Worm (Caenorhabditis elegans) whole organism, mixed stage, embryonic: ENCODE results near the gene nspg-14.

ENCODE experiments used
- ceh-83 ChIP-seq: fragments of 200-800 bp; sonication (Bioruptor generic); optimal IDR thresholded peaks from 2 replicates; lab custom pipeline; 2018; ENCODE audit warnings: mild to moderate bottlenecking, missing genetic modification characterization, missing compliant biosample characterization
- ces-1 ChIP-seq: fragments of 150-350 bp; optimal IDR thresholded peaks from 2 replicates; lab custom pipeline; 2014; ENCODE audit warnings: missing biosample characterization, missing genetic modification reagents, missing genetic modification characterization
- cnd-1 ChIP-seq: fragments of 200-800 bp; sonication (Bioruptor generic); optimal IDR thresholded peaks from 2 replicates; lab custom pipeline; 2018; ENCODE audit warnings: mild to moderate bottlenecking, missing genetic modification characterization, missing compliant biosample characterization
- drap-1 ChIP-seq: fragments of 200-800 bp; sonication (Bioruptor generic); optimal IDR thresholded peaks from 3 replicates; lab custom pipeline; 2018; ENCODE audit warnings: mild to moderate bottlenecking, missing genetic modification characterization, missing compliant biosample characterization
- elt-1 ChIP-seq: sonication (generic microtip); optimal IDR thresholded peaks from 2 replicates; lab custom pipeline; 2017; ENCODE audit warnings: missing genetic modification characterization, mild to moderate bottlenecking, missing compliant biosample characterization, antibody characterized with exemption, moderate library complexity, borderline replicate concordance; ENCODE audit not compliant: insufficient read depth
- ham-2 ChIP-seq: fragments of 200-800 bp; sonication (Bioruptor generic); optimal IDR thresholded peaks from 2 replicates; lab custom pipeline; 2018; ENCODE audit warnings: mild to moderate bottlenecking, missing genetic modification characterization, missing compliant biosample characterization
- hlh-1 ChIP-seq: fragments of 150-350 bp; optimal IDR thresholded peaks from 2 replicates; lab custom pipeline; 2014; ENCODE audit warnings: missing biosample characterization, missing genetic modification reagents, missing genetic modification characterization
- lin-13 ChIP-seq: fragments of 150-350 bp; optimal IDR thresholded peaks from 2 replicates; lab custom pipeline; 2014; ENCODE audit warnings: missing biosample characterization, missing genetic modification characterization
- lin-32 ChIP-seq: fragments of 200-800 bp; sonication (Bioruptor generic); optimal IDR thresholded peaks from 2 replicates; lab custom pipeline; 2018; ENCODE audit warnings: mild to moderate bottlenecking, missing genetic modification characterization, missing compliant biosample characterization
- lsy-2 ChIP-seq: fragments of 150-350 bp; optimal IDR thresholded peaks from 2 replicates; lab custom pipeline; 2014; ENCODE audit warnings: missing biosample characterization, missing genetic modification characterization
- mab-5 ChIP-seq: fragments of 150-350 bp; optimal IDR thresholded peaks from 2 replicates; lab custom pipeline; 2014; ENCODE audit warnings: missing biosample characterization, missing genetic modification characterization
- mep-1 ChIP-seq: fragments of 150-350 bp; optimal IDR thresholded peaks from 2 replicates; lab custom pipeline; 2017; ENCODE audit warnings: missing biosample characterization, missing genetic modification reagents, missing genetic modification characterization, inconsistent platforms
- mls-2 ChIP-seq: sonication (generic microtip); optimal IDR thresholded peaks from 2 replicates; lab custom pipeline; 2016; ENCODE audit warnings: mild to moderate bottlenecking, missing genetic modification characterization, moderate library complexity, missing compliant biosample characterization
- nhr-12 ChIP-seq: fragments of 150-350 bp; optimal IDR thresholded peaks from 2 replicates; lab custom pipeline; 2014; ENCODE audit warnings: missing biosample characterization, missing genetic modification characterization
- nhr-2 ChIP-seq: fragments of 150-350 bp; optimal IDR thresholded peaks from 2 replicates; lab custom pipeline; 2014; ENCODE audit warnings: missing biosample characterization, missing genetic modification characterization
- nhr-28 ChIP-seq: fragments of 150-350 bp; optimal IDR thresholded peaks from 2 replicates; lab custom pipeline; 2014; ENCODE audit warnings: missing biosample characterization, missing genetic modification characterization
- sem-2 ChIP-seq: fragments of 200-800 bp; sonication (Bioruptor generic); optimal IDR thresholded peaks from 2 replicates; lab custom pipeline; 2018; ENCODE audit warnings: mild to moderate bottlenecking, missing genetic modification characterization, missing compliant biosample characterization
- sptf-1 ChIP-seq: sonication (generic microtip); optimal IDR thresholded peaks from 2 replicates; lab custom pipeline; 2017; ENCODE audit warnings: mild to moderate bottlenecking, missing genetic modification characterization, moderate library complexity, missing compliant biosample characterization
- tbx-8 ChIP-seq: fragments of 200-800 bp; sonication (Bioruptor generic); optimal IDR thresholded peaks from 2 replicates; lab custom pipeline; 2018; ENCODE audit warnings: mild to moderate bottlenecking, missing genetic modification characterization, moderate library complexity, missing compliant biosample characterization
- unc-120 ChIP-seq: sonication (generic microtip); optimal IDR thresholded peaks from 2 replicates; lab custom pipeline; 2017; ENCODE audit warnings: missing genetic modification characterization, missing compliant biosample characterization; ENCODE audit not compliant: poor library complexity, severe bottlenecking
- unc-39 ChIP-seq: fragments of 150-350 bp; optimal IDR thresholded peaks from 2 replicates; lab custom pipeline; 2014; ENCODE audit warnings: missing biosample characterization, missing genetic modification characterization
- unc-62 ChIP-seq: fragments of 150-350 bp; optimal IDR thresholded peaks from 2 replicates; lab custom pipeline; 2014; ENCODE audit warnings: missing biosample characterization, missing genetic modification reagents, missing genetic modification characterization
- zip-8 ChIP-seq: fragments of 150-350 bp; optimal IDR thresholded peaks from 2 replicates; lab custom pipeline; 2014; ENCODE audit warnings: missing biosample characterization, missing genetic modification characterization
- ztf-11 ChIP-seq: fragments of 150-350 bp; optimal IDR thresholded peaks from 2 replicates; lab custom pipeline; 2014; ENCODE audit warnings: missing biosample characterization, missing genetic modification characterization

nspg-14 gene

ce11 chrX:5293862-5294261 is 41.0 kb downstream of the nspg-14 start:
- TF ChIP-seq mab-5 (tag; lab: Kevin White, UChicago) = no peak
- no peak for TF ChIP-seq drap-1 (GFP tag; lab: Kevin White, UChicago)
- TF ChIP-seq nhr-2 (tag; lab: Kevin White, UChicago) = no peak
- no peak for TF ChIP-seq zip-8 (tag; lab: Kevin White, UChicago)
- no peak for TF ChIP-seq sem-2 (GFP tag; lab: Kevin White, UChicago)
- TF ChIP-seq mls-2 = no peak
- TF ChIP-seq hlh-1 (tag; lab: Kevin White, UChicago) = no peak
- TF ChIP-seq ztf-11 (tag; lab: Kevin White, UChicago) = no peak
- no peak for TF ChIP-seq sptf-1 (tag; lab: Kevin White, UChicago)
- TF ChIP-seq ham-2 (GFP tag; lab: Kevin White, UChicago) = no peak
- TF ChIP-seq nhr-28 (tag; lab: Kevin White, UChicago) = no peak
- no peak for TF ChIP-seq cnd-1 (tag; lab: Kevin White, UChicago)
- TF ChIP-seq elt-1 = no peak
- no peak for TF ChIP-seq lin-32 (GFP tag; lab: Kevin White, UChicago)
- TF ChIP-seq mep-1 (tag; lab: Kevin White, UChicago) = no peak
- TF ChIP-seq nhr-12 (tag; lab: Kevin White, UChicago) = no peak
- TF ChIP-seq unc-39 = no peak
- no peak for TF ChIP-seq lsy-2
- no peak for TF ChIP-seq unc-120
- no peak for TF ChIP-seq ceh-83 (GFP tag; lab: Kevin White, UChicago)

DNA sequence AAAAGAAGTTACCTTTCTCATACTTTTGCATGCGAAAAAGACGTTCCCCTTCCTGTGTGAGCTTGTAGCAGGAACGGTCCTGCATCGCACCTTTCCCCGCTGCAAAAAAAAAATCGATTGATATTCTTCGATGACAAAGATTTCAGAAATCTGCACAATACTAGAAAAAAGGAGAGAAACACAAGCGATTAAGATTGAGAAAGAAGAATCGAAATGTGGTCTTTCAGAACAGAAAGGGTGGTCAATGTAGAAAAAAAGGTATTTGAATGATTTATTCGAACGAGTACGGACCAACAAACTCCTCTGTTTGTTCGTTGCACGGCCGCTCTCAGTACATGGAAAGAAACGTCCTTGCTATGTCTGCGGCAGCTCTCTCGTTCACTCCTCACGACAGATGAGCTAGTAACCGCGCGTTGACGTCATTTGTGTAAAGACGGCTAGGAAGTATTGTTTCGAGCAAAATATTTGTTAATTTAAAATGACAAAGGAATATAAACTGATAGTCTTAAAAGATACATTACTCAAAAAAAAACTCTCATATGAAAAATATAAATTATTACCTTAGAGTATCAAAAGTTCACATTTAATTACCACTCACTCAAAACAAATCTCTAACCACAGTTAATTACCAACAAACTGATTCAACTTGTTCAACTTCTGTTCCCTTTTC is 45.2 kb downstream of the nspg-14 start, which contains the start of gene ift-81:
Gene ift-81 (plus strand): TSS at position 620 of the 670 bp plus-strand sequence.
- no peak for TF ChIP-seq tbx-8 (GFP tag; lab: Kevin White, UChicago)
- peak; percentile 12 for TF ChIP-seq ces-1 (GFP tag; lab: Kevin White, UChicago)
- peak; percentile 29 for TF ChIP-seq mep-1 (tag; lab: Kevin White, UChicago)
- peak; percentile 46 for TF ChIP-seq hlh-1 (tag; lab: Kevin White, UChicago)
- TF ChIP-seq unc-120 = no peak
- peak; percentile 5 for TF ChIP-seq lin-13
- TF ChIP-seq, all 35 proteins: peak for 4

ce11 chrX:5303500-5303899 is 50.7 kb downstream of the nspg-14 start, which contains the start of gene ags-3:
ags-3 (minus strand) TSS chrX:5303600.
- no peak for TF ChIP-seq sem-2 (GFP tag; lab: Kevin White, UChicago)
- TF ChIP-seq unc-62 (GFP tag; lab: Kevin White, UChicago) = no peak
- TF ChIP-seq hlh-1 (tag; lab: Kevin White, UChicago) = no peak
- TF ChIP-seq unc-39 = no peak
- TF ChIP-seq ham-2 (GFP tag; lab: Kevin White, UChicago) = no peak
- TF ChIP-seq nhr-2 (tag; lab: Kevin White, UChicago) = no peak
- no peak for TF ChIP-seq ceh-83 (GFP tag; lab: Kevin White, UChicago)
- no peak for TF ChIP-seq lin-13
